Fruit fly (Drosophila melanogaster): ENCODE results near the gene msl-3.
A peak's percentile ranks its signal among the peaks of the same experiment; 100 is the strongest.

Gene msl-3

dm6 chr3L:7130574-7130973, 5.2 kb upstream of the msl-3 start, which contains the start of gene Acbp3:
Gene Acbp3 (plus strand): TSS chr3L:7130874.
- TF ChIP-seq CG5204 (GFP tag; optimal IDR thresholded peaks at IDR 0.05): no peak
- TF ChIP-seq ovo (GFP tag; optimal IDR thresholded peaks at IDR 0.05): no peak

- TF ChIP-seq pad (GFP tag; optimal IDR thresholded peaks at IDR 0.05) (no peak), cic (GFP tag; optimal IDR thresholded peaks at IDR 0.05) (peak; percentile 59)
Observed at dm6 chr3L:7128214-7129008, 3.1 kb upstream of the msl-3 start, which contains the start of the genes Acbp4 and Acbp6. Gene Acbp4 (minus strand): TSS chr3L:7128264. Gene Acbp6 (plus strand): TSS chr3L:7128903.

DNA sequence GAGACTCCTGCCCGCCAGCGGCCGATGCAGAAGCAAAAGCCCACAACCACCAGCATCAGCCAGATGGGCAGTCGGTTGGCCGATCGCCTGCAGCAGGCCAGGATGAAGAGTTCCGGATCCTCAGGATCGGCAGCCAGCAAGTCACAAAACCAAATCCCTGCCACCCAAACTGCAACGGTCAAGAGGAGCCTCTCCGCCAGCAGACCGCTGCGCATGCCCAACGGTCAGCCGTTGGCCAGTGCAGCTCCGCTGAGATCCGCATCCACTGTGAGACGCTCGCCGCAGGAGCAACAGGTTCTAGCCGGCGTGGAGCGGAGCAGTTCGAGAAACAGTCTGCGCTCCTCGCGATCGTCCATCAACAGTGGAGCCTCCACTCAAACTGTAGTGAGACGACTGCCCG, 3.2 kb downstream of the msl-3 start:
- no peak for TF ChIP-seq Hr96 (GFP tag; optimal IDR thresholded peaks at IDR 0.05)
- no peak for TF ChIP-seq Clk (GFP tag; optimal IDR thresholded peaks at IDR 0.05)
- no peak for TF ChIP-seq Mnt (GFP tag; optimal IDR thresholded peaks at IDR 0.05)

DNA sequence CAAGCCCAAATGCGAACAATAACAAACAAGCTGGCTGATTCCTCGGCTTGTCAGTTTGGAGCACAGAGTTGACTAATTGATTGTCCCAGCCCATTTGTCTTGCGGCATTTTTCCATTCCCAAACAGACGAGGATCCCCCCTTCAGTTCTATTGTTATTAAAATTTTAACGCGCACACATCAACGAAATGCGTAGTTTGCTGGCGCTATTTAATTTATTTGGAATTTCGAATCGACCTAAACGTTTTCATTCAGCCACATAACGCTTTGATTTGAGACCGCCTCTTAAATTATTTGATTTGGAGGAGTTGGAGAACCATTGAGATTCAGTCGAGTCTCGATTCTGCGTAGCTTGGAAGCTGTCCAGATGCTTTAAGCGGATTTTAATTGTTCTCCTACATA, 9.4 kb downstream of the msl-3 start:
- no peak for TF ChIP-seq bab1 (GFP tag; optimal IDR thresholded peaks at IDR 0.05)
- no peak for TF ChIP-seq kay (GFP tag; ENCODE audit: borderline replicate concordance)
- TF ChIP-seq CG11617 (GFP tag; optimal IDR thresholded peaks at IDR 0.05): no peak
- no peak for TF ChIP-seq CG7045 (GFP tag; optimal IDR thresholded peaks at IDR 0.05)
- TF ChIP-seq CG7101 (tag; optimal IDR thresholded peaks at IDR 0.05): no peak
- TF ChIP-seq cic (GFP tag; optimal IDR thresholded peaks at IDR 0.05): no peak
- TF ChIP-seq toe (GFP tag; optimal IDR thresholded peaks at IDR 0.05): no peak
- TF ChIP-seq ovo (GFP tag; optimal IDR thresholded peaks at IDR 0.05): no peak
- TF ChIP-seq cnc (optimal IDR thresholded peaks at IDR 0.05): no peak

- no peak for TF ChIP-seq Clk (GFP tag; optimal IDR thresholded peaks at IDR 0.05)
- TF ChIP-seq Mnt (GFP tag; optimal IDR thresholded peaks at IDR 0.05): no peak
- TF ChIP-seq CG7045 (GFP tag; optimal IDR thresholded peaks at IDR 0.05): no peak
- TF ChIP-seq cic (GFP tag; optimal IDR thresholded peaks at IDR 0.05): no peak
- no peak for TF ChIP-seq CG7101 (tag; optimal IDR thresholded peaks at IDR 0.05)
- TF ChIP-seq CG11617 (GFP tag; optimal IDR thresholded peaks at IDR 0.05): no peak
- TF ChIP-seq tj (GFP tag; optimal IDR thresholded peaks at IDR 0.05): no peak
- no peak for TF ChIP-seq kay (GFP tag; ENCODE audit: borderline replicate concordance)
- no peak for TF ChIP-seq CG14711 (tag; optimal IDR thresholded peaks at IDR 0.05)
- TF ChIP-seq CG12768 (GFP tag; optimal IDR thresholded peaks at IDR 0.05): no peak
- no peak for TF ChIP-seq CG33017 (tag; optimal IDR thresholded peaks at IDR 0.05)
- TF ChIP-seq cnc (optimal IDR thresholded peaks at IDR 0.05): no peak
Observed at dm6 chr3L:7113010-7113409, 12.3 kb downstream of the msl-3 start.

DNA sequence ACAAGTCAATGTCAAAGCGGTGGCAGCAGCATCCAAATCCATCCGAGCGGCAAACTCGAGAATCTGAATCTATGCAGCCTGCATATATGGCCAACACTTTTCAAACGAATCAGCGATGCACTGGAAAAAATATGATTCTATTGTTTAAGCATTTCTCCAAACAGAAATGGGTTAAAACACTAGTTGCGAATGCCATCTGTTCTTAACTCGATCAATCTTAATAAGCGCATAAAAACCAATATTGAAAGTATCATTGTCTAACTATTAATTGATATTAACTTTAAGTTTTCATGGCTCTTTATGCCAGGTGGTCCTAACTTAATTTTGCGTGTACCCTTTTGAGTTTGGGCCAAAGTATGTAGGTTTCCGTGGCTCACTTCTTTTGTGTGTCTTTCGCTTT, 19.6 kb downstream of the msl-3 start:
- TF ChIP-seq bab1 (GFP tag; optimal IDR thresholded peaks at IDR 0.05) (no peak), CG1620 (GFP tag; optimal IDR thresholded peaks at IDR 0.05) (no peak), pad (GFP tag; optimal IDR thresholded peaks at IDR 0.05) (no peak), CG14711 (tag; optimal IDR thresholded peaks at IDR 0.05) (no peak), CG11617 (GFP tag; optimal IDR thresholded peaks at IDR 0.05) (no peak), CG7045 (GFP tag; optimal IDR thresholded peaks at IDR 0.05) (no peak), tj (GFP tag; optimal IDR thresholded peaks at IDR 0.05) (no peak), kay (GFP tag; ENCODE audit: borderline replicate concordance) (no peak), CG5204 (GFP tag; optimal IDR thresholded peaks at IDR 0.05) (no peak), CG12768 (GFP tag; optimal IDR thresholded peaks at IDR 0.05) (no peak), CG33017 (tag; optimal IDR thresholded peaks at IDR 0.05) (no peak), Clk (GFP tag; optimal IDR thresholded peaks at IDR 0.05) (no peak), cnc (optimal IDR thresholded peaks at IDR 0.05) (no peak), toe (GFP tag; optimal IDR thresholded peaks at IDR 0.05) (no peak), ovo (GFP tag; optimal IDR thresholded peaks at IDR 0.05) (no peak), Mnt (GFP tag; optimal IDR thresholded peaks at IDR 0.05) (no peak), Crg-1 (GFP tag; optimal IDR thresholded peaks at IDR 0.05) (no peak), cic (GFP tag; optimal IDR thresholded peaks at IDR 0.05) (no peak), CG7101 (tag; optimal IDR thresholded peaks at IDR 0.05) (no peak), Hr96 (GFP tag; optimal IDR thresholded peaks at IDR 0.05) (no peak)

DNA sequence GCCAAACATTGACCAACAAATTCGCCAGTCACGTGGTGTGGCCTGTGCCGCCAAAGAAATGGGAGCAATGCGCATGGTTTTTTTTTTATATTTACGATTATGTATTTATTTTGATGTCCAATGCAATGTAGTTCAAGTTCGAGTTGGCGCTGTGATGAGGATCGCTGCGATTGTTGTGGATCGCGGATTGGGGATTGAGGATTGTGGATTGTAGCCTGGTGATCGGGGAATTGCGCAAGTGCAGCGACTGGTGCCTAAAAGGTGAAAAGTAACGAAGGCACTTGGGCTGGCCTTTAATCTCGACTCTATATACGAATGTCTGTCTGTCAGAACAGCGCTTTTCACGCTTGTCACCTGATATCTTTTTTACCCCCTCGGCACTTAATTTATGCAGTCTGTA, 20.8 kb downstream of the msl-3 start:
- TF ChIP-seq Hr96 (GFP tag; optimal IDR thresholded peaks at IDR 0.05) (no peak), Mnt (GFP tag; optimal IDR thresholded peaks at IDR 0.05) (no peak), CG7101 (tag; optimal IDR thresholded peaks at IDR 0.05) (no peak), ovo (GFP tag; optimal IDR thresholded peaks at IDR 0.05) (no peak), CG14711 (tag; optimal IDR thresholded peaks at IDR 0.05) (no peak), CG33017 (tag; optimal IDR thresholded peaks at IDR 0.05) (no peak), CG11617 (GFP tag; optimal IDR thresholded peaks at IDR 0.05) (no peak), tj (GFP tag; optimal IDR thresholded peaks at IDR 0.05) (no peak), cnc (optimal IDR thresholded peaks at IDR 0.05) (no peak), Clk (GFP tag; optimal IDR thresholded peaks at IDR 0.05) (no peak)
